Worm (Caenorhabditis elegans): Measurements from ENCODE around the gene srb-1.

Gene srb-1

ce11 chrII:5185955-5186539 is 15.2 kb upstream of the srb-1 start:
- peak; percentile 88 for TF ChIP-seq elt-2 (tag; optimal IDR thresholded peaks at IDR 0.05)
- TF ChIP-seq lin-11 (tag; optimal IDR thresholded peaks at IDR 0.05): no peak

DNA sequence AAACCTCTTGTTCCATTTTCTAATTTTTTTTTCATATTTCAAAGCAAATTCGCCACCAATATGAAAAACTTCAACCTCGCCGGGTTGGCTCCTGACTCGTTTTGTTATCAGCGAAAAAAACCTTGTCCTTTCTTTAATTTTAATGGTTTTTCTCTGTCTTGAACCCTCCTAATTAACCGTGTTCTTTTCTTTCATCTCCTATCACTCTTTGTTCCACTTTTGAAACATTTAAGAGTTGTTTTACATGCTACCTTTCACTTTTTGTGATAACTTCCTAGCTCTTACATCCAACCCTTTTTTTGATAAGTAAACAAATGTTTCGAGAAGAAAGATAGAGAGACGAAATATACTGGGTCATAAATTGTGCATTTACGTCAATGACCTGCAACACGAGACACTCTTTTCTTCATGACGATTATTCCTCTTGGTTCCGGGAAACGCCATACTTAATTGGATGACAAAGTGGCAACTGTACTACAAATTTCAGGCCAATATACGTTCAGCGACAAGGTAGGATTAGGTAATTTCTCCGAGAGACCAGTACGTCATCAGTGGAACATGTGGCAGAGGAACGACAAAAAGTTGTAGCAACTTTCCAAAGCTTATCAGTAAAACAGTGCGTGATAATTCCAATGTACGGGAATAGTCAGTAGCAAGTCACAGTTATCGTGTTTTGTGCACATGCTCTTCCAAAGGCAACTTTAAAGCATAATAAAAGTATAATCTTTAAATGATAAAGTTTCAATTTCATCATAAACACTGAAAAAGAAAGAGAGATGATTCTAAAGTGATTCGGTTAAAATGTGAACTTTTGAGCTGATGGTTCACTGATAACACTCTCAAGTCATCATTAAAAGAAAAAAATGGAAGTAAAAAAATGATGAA is 14.1 kb upstream of the srb-1 start:
- no peak for TF ChIP-seq hlh-6 (tag; optimal IDR thresholded peaks at IDR 0.05)
- TF ChIP-seq pha-2 (tag; optimal IDR thresholded peaks at IDR 0.05): no peak
- TF ChIP-seq elt-2 (tag; optimal IDR thresholded peaks at IDR 0.05): peak; percentile 83

- TF ChIP-seq pat-9 (tag; optimal IDR thresholded peaks at IDR 0.05) (no peak), hlh-6 (tag; optimal IDR thresholded peaks at IDR 0.05) (no peak), ceh-31 (tag; optimal IDR thresholded peaks at IDR 0.05) (no peak), nfya-1 (tag; optimal IDR thresholded peaks at IDR 0.05) (no peak), ceh-34 (tag; optimal IDR thresholded peaks at IDR 0.05) (no peak), lim-6 (tag; optimal IDR thresholded peaks at IDR 0.05) (no peak), ref-2 (tag; optimal IDR thresholded peaks at IDR 0.05) (no peak), rnt-1 (tag; optimal IDR thresholded peaks at IDR 0.05) (no peak)
These were observed 12.4 kb upstream of the srb-1 start for ce11 chrII:5183207-5183606.

- TF ChIP-seq eyg-1 (tag; optimal IDR thresholded peaks at IDR 0.05) (no peak), ceh-34 (tag; optimal IDR thresholded peaks at IDR 0.05) (no peak), hlh-30 (tag; optimal IDR thresholded peaks at IDR 0.05; ENCODE audit: insufficient read depth) (peak; percentile 89), dve-1 (tag; optimal IDR thresholded peaks at IDR 0.05) (no peak), che-1 (tag; optimal IDR thresholded peaks at IDR 0.05) (no peak), nfya-1 (tag; optimal IDR thresholded peaks at IDR 0.05) (peak; percentile 14), ttx-3 (tag; optimal IDR thresholded peaks at IDR 0.05) (no peak), ceh-22 (tag; optimal IDR thresholded peaks at IDR 0.05) (no peak), ceh-45 (GFP tag; IDR thresholded peaks at IDR 0.05) (0 out of 2 replicates have a peak, but pooled peaks have one; percentile 31), unc-3 (GFP tag; conservative IDR thresholded peaks at IDR 0.05) (no peak), unc-3 (tag; optimal IDR thresholded peaks at IDR 0.05) (no peak), unc-55 (GFP tag; optimal IDR thresholded peaks at IDR 0.05) (peak; percentile 43), ceh-30 (tag; optimal IDR thresholded peaks at IDR 0.05) (no peak), tbx-2 (tag; optimal IDR thresholded peaks at IDR 0.05) (no peak), hlh-13 (GFP tag; optimal IDR thresholded peaks at IDR 0.05) (no peak), sox-2 (GFP tag; IDR thresholded peaks at IDR 0.05) (no peak), elt-2 (tag; optimal IDR thresholded peaks at IDR 0.05) (peak; percentile 89), C08G9.2 (tag; optimal IDR thresholded peaks at IDR 0.05) (no peak), dmd-4 (tag; optimal IDR thresholded peaks at IDR 0.05; ENCODE audit: borderline replicate concordance) (no peak)
These were observed 11.6 kb upstream of the srb-1 start for ce11 chrII:5182451-5182850.

DNA sequence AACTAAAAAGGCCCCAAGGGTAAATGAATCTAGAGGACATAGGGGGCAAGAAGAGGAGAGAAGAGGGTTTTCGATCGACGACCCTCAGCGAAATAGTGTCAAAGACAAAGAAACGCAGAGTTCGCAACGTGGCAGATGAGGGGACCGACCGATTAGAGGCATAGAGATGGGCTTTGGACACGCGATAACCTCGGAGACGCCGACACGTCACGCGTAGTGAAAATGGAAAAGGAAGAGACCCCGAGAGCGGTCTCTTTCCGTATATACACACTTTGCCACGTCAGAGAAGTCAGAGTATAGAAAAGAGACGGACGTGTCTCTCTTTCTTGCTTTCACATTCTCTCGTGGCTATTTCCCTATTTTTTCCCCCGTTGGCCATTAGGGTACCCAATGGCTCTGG is 10.7 kb upstream of the srb-1 start:
- TF ChIP-seq tbx-2 (tag; optimal IDR thresholded peaks at IDR 0.05): peak; percentile 55
- TF ChIP-seq lin-11 (tag; optimal IDR thresholded peaks at IDR 0.05): no peak
- TF ChIP-seq sox-2 (GFP tag; IDR thresholded peaks at IDR 0.05): no peak
- peak; percentile 51 for TF ChIP-seq unc-42 (tag; optimal IDR thresholded peaks at IDR 0.05)
- no peak for TF ChIP-seq ceh-19 (GFP tag; optimal IDR thresholded peaks at IDR 0.05)
- peak; percentile 90 for TF ChIP-seq hlh-30 (tag; optimal IDR thresholded peaks at IDR 0.05; ENCODE audit: insufficient read depth)
- TF ChIP-seq che-1 (tag; optimal IDR thresholded peaks at IDR 0.05): no peak
- TF ChIP-seq nfya-1 (tag; optimal IDR thresholded peaks at IDR 0.05): peak; percentile 80
- TF ChIP-seq npax-4 (tag; optimal IDR thresholded peaks at IDR 0.05): no peak
- TF ChIP-seq pqm-1 (tag; optimal IDR thresholded peaks at IDR 0.05): no peak
- no peak for TF ChIP-seq C38D4.7 (GFP tag; optimal IDR thresholded peaks at IDR 0.05)
- peak; percentile 17 for TF ChIP-seq hlh-8 (tag; optimal IDR thresholded peaks at IDR 0.05)
- TF ChIP-seq madf-2 (tag; optimal IDR thresholded peaks at IDR 0.05): peak; percentile 15
- TF ChIP-seq ceh-9 (tag; optimal IDR thresholded peaks at IDR 0.05): no peak
- TF ChIP-seq rnt-1 (tag; optimal IDR thresholded peaks at IDR 0.05): peak; percentile 52
- no peak for TF ChIP-seq K02D7.2 (tag; optimal IDR thresholded peaks at IDR 0.05)
- TF ChIP-seq pros-1 (tag; optimal IDR thresholded peaks at IDR 0.05): peak; percentile 80
- peak; percentile 45 for TF ChIP-seq syd-9 (tag; optimal IDR thresholded peaks at IDR 0.05)
- no peak for TF ChIP-seq pat-9 (tag; optimal IDR thresholded peaks at IDR 0.05)
- no peak for TF ChIP-seq gmeb-2 (tag; optimal IDR thresholded peaks at IDR 0.05)
- TF ChIP-seq ceh-14 (tag; optimal IDR thresholded peaks at IDR 0.05): no peak
- TF ChIP-seq K09A11.1 (tag; optimal IDR thresholded peaks at IDR 0.05; ENCODE audit: insufficient read depth): peak; percentile 12
- TF ChIP-seq ets-4 (tag; optimal IDR thresholded peaks at IDR 0.05): no peak
